Fruit fly (Drosophila melanogaster) S2 (cell line): ENCODE results near the gene NimC2.

Experiments
- CG8478 ChIP-seq: fragments of >200 bp; optimal IDR thresholded peaks from 2 replicates; lab custom pipeline; 2018
- CTCF ChIP-seq, 2 experiments: fragments of >200 bp; optimal IDR thresholded peaks; 2 replicates each; lab custom pipeline; 2018

dm6 chr2L:14012304-14013054 lies 32.6 kb downstream of the NimC2 start, which contains the start of gene bgm:
- TF ChIP-seq CG8478 (lab: Kevin White, UChicago) (no peak), CTCF (optimal IDR thresholded peaks at IDR 0.05; lab: Kevin White, UChicago) (no peak)
